Worm (Caenorhabditis elegans) whole organism, L4 larva: ENCODE results near the gene sly-1.

Source experiments
- Y5F2A.4 ChIP-seq: fragments of 200-800 bp; sonication (Bioruptor generic); optimal IDR thresholded peaks from 2 replicates; lab custom pipeline; 2018; ENCODE audit warnings: mild to moderate bottlenecking, missing genetic modification characterization, missing compliant biosample characterization
- daf-19 ChIP-seq: fragments of 200-800 bp; sonication (Bioruptor generic); conservative IDR thresholded peaks from 2 replicates; pipeline ENCODE4 v1.3.6; 2022; ENCODE audit warnings: missing genetic modification characterization, missing compliant biosample characterization
- nhr-76 ChIP-seq: fragments of 150-350 bp; optimal IDR thresholded peaks from 2 replicates; lab custom pipeline; 2014; ENCODE audit warnings: missing biosample characterization, missing genetic modification characterization

- TF ChIP-seq daf-19 (GFP tag; lab: Robert Waterston, UW) (no peak), Y5F2A.4 (no peak), nhr-76 (tag; lab: Kevin White, UChicago) (no peak)
Observed at ce11 chrIII:10486455-10486854, 20.4 kb upstream of the sly-1 start.
